Fruit fly (Drosophila melanogaster) whole organism, embryonic: Measurements from ENCODE around the gene Pp1-87B.
A peak's percentile ranks its signal among the peaks of the same experiment; 100 is the strongest.

Source experiments
- Bgb ChIP-seq: fragments of 200-800 bp; sonication (Bioruptor generic); IDR thresholded peaks from 2 replicates; pipeline ENCODE4 v1.3.6; 2022; ENCODE audit warnings: missing biosample characterization, missing genetic modification characterization; ENCODE audit not compliant: partially characterized antibody
- CG10267 ChIP-seq: fragments of 200-800 bp; sonication (Bioruptor generic); optimal IDR thresholded peaks from 2 replicates; lab custom pipeline; 2018; ENCODE audit warnings: missing biosample characterization, mild to moderate bottlenecking, missing genetic modification characterization, moderate library complexity
- CG10431 ChIP-seq: fragments of 200-800 bp; sonication (Bioruptor generic); optimal IDR thresholded peaks from 3 replicates; lab custom pipeline; 2018; ENCODE audit warnings: missing biosample characterization, mild to moderate bottlenecking, missing genetic modification characterization
- CG12299 ChIP-seq: fragments of 200-800 bp; sonication (Bioruptor generic); optimal IDR thresholded peaks from 2 replicates; lab custom pipeline; 2018; ENCODE audit warnings: missing biosample characterization, mild to moderate bottlenecking, missing genetic modification characterization
- CG13287 ChIP-seq: fragments of 200-800 bp; sonication (Bioruptor generic); IDR thresholded peaks from 2 replicates; pipeline ENCODE4 v1.3.6; 2022; ENCODE audit warnings: missing biosample characterization, missing genetic modification characterization; ENCODE audit not compliant: partially characterized antibody
- CG14710 ChIP-seq: fragments of 200-800 bp; sonication (Bioruptor generic); optimal IDR thresholded peaks from 3 replicates; lab custom pipeline; 2019; ENCODE audit warnings: missing biosample characterization, mild to moderate bottlenecking, missing genetic modification characterization, moderate library complexity
- CG16813 ChIP-seq: fragments of 200-800 bp; sonication (Bioruptor generic); IDR thresholded peaks from 3 replicates; pipeline ENCODE4 v1.3.6; 2022; ENCODE audit warnings: missing biosample characterization, missing genetic modification characterization; ENCODE audit not compliant: partially characterized antibody
- CG17568 ChIP-seq: fragments of 200-800 bp; sonication (Bioruptor generic); optimal IDR thresholded peaks from 2 replicates; lab custom pipeline; 2018; ENCODE audit warnings: missing biosample characterization, mild to moderate bottlenecking, missing genetic modification characterization, moderate library complexity
- CG17802 ChIP-seq: fragments of 200-800 bp; sonication (Bioruptor generic); optimal IDR thresholded peaks from 2 replicates; lab custom pipeline; 2018; ENCODE audit warnings: missing biosample characterization, mild to moderate bottlenecking, missing genetic modification characterization, moderate library complexity
- CG18262 ChIP-seq: fragments of 200-800 bp; optimal IDR thresholded peaks from 3 replicates; lab custom pipeline; 2019; ENCODE audit warnings: missing biosample characterization, mild to moderate bottlenecking, missing genetic modification characterization, moderate library complexity
- CG18476 ChIP-seq: fragments of 200-800 bp; sonication (Bioruptor generic); optimal IDR thresholded peaks from 2 replicates; lab custom pipeline; 2016; ENCODE audit warnings: missing biosample characterization, mild to moderate bottlenecking, missing genetic modification characterization
- CG2678 ChIP-seq: fragments of 200-800 bp; sonication (Bioruptor generic); optimal IDR thresholded peaks from 3 replicates; lab custom pipeline; 2019; ENCODE audit warnings: missing biosample characterization, mild to moderate bottlenecking, missing genetic modification characterization, moderate library complexity
- CG30403 ChIP-seq: fragments of 200-800 bp; sonication (Bioruptor generic); optimal IDR thresholded peaks from 3 replicates; lab custom pipeline; 2016; ENCODE audit warnings: missing biosample characterization, missing genetic modification characterization
- CG31224 ChIP-seq: fragments of 200-800 bp; sonication (Bioruptor generic); IDR thresholded peaks from 2 replicates; pipeline ENCODE4 v1.3.6; 2022; ENCODE audit warnings: missing biosample characterization, missing genetic modification characterization
- CG3995 ChIP-seq: fragments of 200-800 bp; sonication (Bioruptor generic); optimal IDR thresholded peaks from 3 replicates; lab custom pipeline; 2016; ENCODE audit warnings: missing biosample characterization, missing genetic modification characterization
- CG6175 ChIP-seq: fragments of 200-800 bp; sonication (Bioruptor generic); IDR thresholded peaks from 3 replicates; pipeline ENCODE4 v1.3.6; 2022; ENCODE audit warnings: missing biosample characterization, missing genetic modification characterization
- CG7556 ChIP-seq: fragments of 200-800 bp; sonication (Bioruptor generic); optimal IDR thresholded peaks from 2 replicates; lab custom pipeline; 2017; ENCODE audit warnings: missing biosample characterization, mild to moderate bottlenecking, missing genetic modification characterization
- CG8359 ChIP-seq: fragments of 200-800 bp; sonication (Bioruptor generic); optimal IDR thresholded peaks from 2 replicates; lab custom pipeline; 2017; ENCODE audit warnings: missing biosample characterization, mild to moderate bottlenecking, missing genetic modification characterization, borderline replicate concordance
- CTCF ChIP-seq: fragments of 200-800 bp; sonication (Bioruptor generic); optimal IDR thresholded peaks from 2 replicates; lab custom pipeline; 2017; ENCODE audit warnings: missing biosample characterization, mild to moderate bottlenecking, missing genetic modification characterization, moderate library complexity
- CoRest ChIP-seq: fragments of 200-800 bp; sonication (Bioruptor generic); optimal IDR thresholded peaks from 3 replicates; lab custom pipeline; 2018; ENCODE audit warnings: missing biosample characterization, mild to moderate bottlenecking, missing genetic modification characterization, moderate library complexity
- Dip3 ChIP-seq: fragments of 200-800 bp; sonication (Bioruptor generic); optimal IDR thresholded peaks from 3 replicates; lab custom pipeline; 2016; ENCODE audit warnings: missing biosample characterization, missing genetic modification characterization
- Drgx ChIP-seq: fragments of 200-800 bp; sonication (Bioruptor generic); IDR thresholded peaks from 2 replicates; pipeline ENCODE4 v1.3.6; 2022; ENCODE audit warnings: missing biosample characterization, missing genetic modification characterization
- Hr39 ChIP-seq: fragments of >200 bp; optimal IDR thresholded peaks from 2 replicates; lab custom pipeline; 2017
- Myb ChIP-seq: fragments of 200-800 bp; sonication (Bioruptor generic); optimal IDR thresholded peaks from 2 replicates; lab custom pipeline; 2016; ENCODE audit warnings: missing biosample characterization, missing genetic modification characterization
- amos ChIP-seq: fragments of 200-800 bp; sonication (Bioruptor generic); IDR thresholded peaks from 2 replicates; pipeline ENCODE4 v1.3.6; 2022; ENCODE audit warnings: missing biosample characterization, missing genetic modification characterization; ENCODE audit not compliant: partially characterized antibody
- danr ChIP-seq: fragments of 200-800 bp; sonication (Bioruptor generic); IDR thresholded peaks from 2 replicates; pipeline ENCODE4 v1.3.6; 2022; ENCODE audit warnings: missing biosample characterization, missing genetic modification characterization
- dpn ChIP-seq, 2 experiments: fragments of 200-800 bp; sonication (Bioruptor generic); optimal IDR thresholded peaks; 3 replicates each; lab custom pipeline; 2016; ENCODE audit warnings: missing biosample characterization in 2 of 2, missing genetic modification characterization in 2 of 2
- fd3F ChIP-seq: fragments of 200-800 bp; sonication (Bioruptor generic); optimal IDR thresholded peaks from 2 replicates; lab custom pipeline; 2018; ENCODE audit warnings: missing biosample characterization, mild to moderate bottlenecking, missing genetic modification characterization, moderate library complexity
- gcm ChIP-seq: fragments of 200-800 bp; sonication (Bioruptor generic); optimal IDR thresholded peaks from 2 replicates; lab custom pipeline; 2019; ENCODE audit warnings: missing biosample characterization, mild to moderate bottlenecking, missing genetic modification characterization, moderate library complexity
- jigr1 ChIP-seq: fragments of 200-800 bp; sonication (Bioruptor generic); IDR thresholded peaks from 3 replicates; pipeline ENCODE4 v1.3.6; 2022; ENCODE audit warnings: missing biosample characterization, missing genetic modification characterization
- knrl ChIP-seq: fragments of 200-800 bp; sonication (Bioruptor generic); IDR thresholded peaks from 3 replicates; pipeline ENCODE4 v1.3.6; 2022; ENCODE audit warnings: missing biosample characterization, missing genetic modification characterization; ENCODE audit not compliant: partially characterized antibody
- nerfin-1 ChIP-seq: fragments of 200-800 bp; sonication (Bioruptor generic); optimal IDR thresholded peaks from 3 replicates; lab custom pipeline; 2019; ENCODE audit warnings: missing biosample characterization, mild to moderate bottlenecking, missing genetic modification characterization, moderate library complexity
- nerfin-2 ChIP-seq: fragments of 200-800 bp; sonication (Bioruptor generic); IDR thresholded peaks from 2 replicates; pipeline ENCODE4 v1.3.6; 2022; ENCODE audit warnings: missing biosample characterization, missing genetic modification characterization; ENCODE audit not compliant: partially characterized antibody
- phol ChIP-seq: fragments of 200-800 bp; sonication (Bioruptor generic); optimal IDR thresholded peaks from 3 replicates; lab custom pipeline; 2018; ENCODE audit warnings: missing biosample characterization, mild to moderate bottlenecking, missing genetic modification characterization, moderate library complexity
- psq ChIP-seq: fragments of 200-800 bp; sonication (Bioruptor generic); optimal IDR thresholded peaks from 2 replicates; lab custom pipeline; 2017; ENCODE audit warnings: missing biosample characterization, missing genetic modification characterization
- ro ChIP-seq: fragments of 200-800 bp; sonication (Bioruptor generic); IDR thresholded peaks from 2 replicates; pipeline ENCODE4 v1.3.6; 2022; ENCODE audit warnings: missing biosample characterization, missing genetic modification characterization
- so ChIP-seq: fragments of 200-800 bp; sonication (Bioruptor generic); IDR thresholded peaks from 3 replicates; pipeline ENCODE4 v1.3.6; 2022; ENCODE audit warnings: missing biosample characterization, missing genetic modification characterization
- sr ChIP-seq: fragments of 200-800 bp; sonication (Bioruptor generic); IDR thresholded peaks from 3 replicates; pipeline ENCODE4 v1.3.6; 2022; ENCODE audit warnings: missing biosample characterization, missing genetic modification characterization
- stwl ChIP-seq: fragments of 200-800 bp; sonication (Bioruptor generic); optimal IDR thresholded peaks from 3 replicates; lab custom pipeline; 2018; ENCODE audit warnings: missing biosample characterization, mild to moderate bottlenecking, missing genetic modification characterization, moderate library complexity
- toy ChIP-seq: fragments of 200-800 bp; sonication (Bioruptor generic); IDR thresholded peaks from 2 replicates; pipeline ENCODE4 v1.3.6; 2022; ENCODE audit warnings: missing biosample characterization, missing genetic modification characterization
- trem ChIP-seq: fragments of 200-800 bp; optimal IDR thresholded peaks from 3 replicates; lab custom pipeline; 2019; ENCODE audit warnings: missing biosample characterization, mild to moderate bottlenecking, missing genetic modification characterization, moderate library complexity

Pp1-87B gene

dm6 chr3R:12386965-12387364 lies 38.8 kb downstream of the Pp1-87B start, which contains the start of gene CG33098:
CG33098 (plus strand) TSS chr3R:12387188.
- TF ChIP-seq CG30403 (GFP tag; lab: Kevin White, UChicago) (no peak), CG8359 (GFP tag; lab: Kevin White, UChicago) (peak; percentile 97)

DNA sequence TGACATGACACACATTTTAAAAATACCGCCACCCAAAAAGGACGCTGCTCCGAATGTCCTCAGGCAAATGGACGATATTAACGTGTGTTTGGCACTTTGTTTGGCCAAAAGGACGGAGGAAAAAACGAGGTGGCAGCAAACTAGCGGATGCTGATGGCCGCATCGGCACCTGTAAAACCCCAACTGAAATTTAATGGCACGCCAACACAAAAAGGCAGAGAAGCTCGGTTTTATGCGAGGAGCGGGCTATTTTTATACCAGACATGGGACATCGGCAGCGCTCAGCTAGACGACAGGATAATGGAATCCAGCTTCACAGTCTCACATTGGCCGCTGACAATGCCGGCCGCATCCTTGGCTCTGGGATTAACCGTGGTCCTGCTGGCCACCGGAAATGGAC lies 39.8 kb downstream of the Pp1-87B start, which contains the start of gene Sol1:
Gene Sol1, plus strand, starts transcription at position 301 of the 400 bp plus-strand sequence.
- no peak for TF ChIP-seq CG14710
- no peak for TF ChIP-seq CG3995 (GFP tag; lab: Kevin White, UChicago)
- no peak for TF ChIP-seq CG17802 (tag; lab: Kevin White, UChicago)
- TF ChIP-seq ro (GFP tag; lab: Robert Waterston, UW): no peak
- TF ChIP-seq CG10431: no peak
- TF ChIP-seq dpn (GFP tag; optimal IDR thresholded peaks at IDR 0.05; lab: Kevin White, UChicago): no peak

- TF ChIP-seq Drgx (GFP tag; lab: Robert Waterston, UW) (0 out of 2 replicates have a peak, but pooled peaks have one; percentile 24), CG10267 (tag; lab: Kevin White, UChicago) (no peak), phol (tag; lab: Kevin White, UChicago) (no peak), sr (no peak), CG7556 (no peak), CG6175 (GFP tag; lab: Robert Waterston, UW) (peak; percentile 75; the same call in 1 of the 3 replicates), CG17568 (GFP tag; lab: Kevin White, UChicago) (no peak), trem (no peak)
Measured at dm6 chr3R:12384274-12384673, 41.4 kb downstream of the Pp1-87B start.

- TF ChIP-seq CG16813 (GFP tag; lab: Robert Waterston, UW) (peak; percentile 31; the same call in 1 of the 3 replicates), fd3F (GFP tag; lab: Kevin White, UChicago) (no peak), CTCF (GFP tag; lab: Kevin White, UChicago) (peak; percentile 71), CG31224 (GFP tag; lab: Robert Waterston, UW) (no peak), CG13287 (GFP tag; lab: Robert Waterston, UW) (peak; percentile 21; the same call in 1 of the 2 replicates), nerfin-2 (GFP tag; lab: Robert Waterston, UW) (no peak), Myb (GFP tag; lab: Kevin White, UChicago) (no peak), CoRest (tag; lab: Kevin White, UChicago) (no peak), jigr1 (GFP tag; lab: Robert Waterston, UW) (no peak), danr (GFP tag; lab: Robert Waterston, UW) (no peak), so (GFP tag; lab: Robert Waterston, UW) (no peak), stwl (tag; lab: Kevin White, UChicago) (peak; percentile 39), Hr39 (lab: Kevin White, UChicago) (no peak), amos (GFP tag; lab: Robert Waterston, UW) (peak; percentile 60), Dip3 (no peak), CG2678 (no peak), Bgb (peak; percentile 20; the same call in 1 of the 2 replicates), psq (no peak), CG18476 (GFP tag; lab: Kevin White, UChicago) (no peak), knrl (GFP tag; lab: Robert Waterston, UW) (peak; percentile 27; the same call in 1 of the 3 replicates), sr (no peak), CG12299 (tag; lab: Kevin White, UChicago) (no peak), toy (GFP tag; lab: Robert Waterston, UW) (no peak), CG18262 (no peak), nerfin-1 (tag; lab: Kevin White, UChicago) (no peak), CG10267 (tag; lab: Kevin White, UChicago) (no peak), gcm (GFP tag; lab: Kevin White, UChicago) (no peak)
- TF ChIP-seq, all 482 proteins: peak for 7
Measured at dm6 chr3R:12383784-12384183, 41.9 kb downstream of the Pp1-87B start.
